Worm (Caenorhabditis elegans) whole organism, L1 larva: ENCODE results near the gene C39E6.2.

Source experiments
- C34B4.2 ChIP-seq: sonication (generic microtip); optimal IDR thresholded peaks from 2 replicates; lab custom pipeline; 2017; ENCODE audit warnings: mild to moderate bottlenecking, missing genetic modification characterization, missing compliant biosample characterization
- F16B12.6 ChIP-seq: fragments of 150-350 bp; optimal IDR thresholded peaks from 2 replicates; lab custom pipeline; 2014; ENCODE audit warnings: missing biosample characterization, missing genetic modification characterization
- Y116A8C.19 ChIP-seq: sonication (generic microtip); optimal IDR thresholded peaks from 2 replicates; lab custom pipeline; 2016; ENCODE audit warnings: missing compliant biosample characterization, missing genetic modification characterization, borderline replicate concordance
- alr-1 ChIP-seq: fragments of 200-800 bp; sonication (Bioruptor generic); optimal IDR thresholded peaks from 2 replicates; lab custom pipeline; 2018; ENCODE audit warnings: borderline replicate concordance, mild to moderate bottlenecking, missing genetic modification characterization, missing compliant biosample characterization
- aly-2 ChIP-seq: fragments of 150-350 bp; optimal IDR thresholded peaks from 2 replicates; lab custom pipeline; 2014; ENCODE audit warnings: missing biosample characterization, missing genetic modification characterization
- ama-1 ChIP-seq: fragments of 150-350 bp; optimal IDR thresholded peaks from 2 replicates; lab custom pipeline; 2014
- ceh-63 ChIP-seq: fragments of 200-800 bp; sonication (Bioruptor generic); optimal IDR thresholded peaks from 2 replicates; lab custom pipeline; 2018; ENCODE audit warnings: mild to moderate bottlenecking, missing genetic modification characterization, missing compliant biosample characterization
- ceh-82 ChIP-seq, 3 experiments: fragments of 150-350 bp in 1 of 3; sonication (generic microtip) in 2 of 3; optimal IDR thresholded peaks; 2 replicates each; lab custom pipeline; 2014 to 2017; ENCODE audit warnings: missing biosample characterization in 3 of 3, missing genetic modification characterization in 3 of 3
- ceh-88 ChIP-seq: fragments of 200-800 bp; sonication (Bioruptor generic); IDR thresholded peaks from 2 replicates; pipeline ENCODE4 v1.3.6; 2022; ENCODE audit warnings: missing genetic modification characterization, missing compliant biosample characterization
- dpl-1 ChIP-seq, 3 experiments: fragments of 150-350 bp in 2 of 3; sonication (generic microtip) in 1 of 3; optimal IDR thresholded peaks; 2 replicates each; lab custom pipeline; 2014 to 2017; ENCODE audit warnings: missing biosample characterization in 3 of 3, missing genetic modification characterization in 3 of 3, missing genetic modification reagents in 3 of 3
- efl-1 ChIP-seq, 4 experiments: fragments of 150-350 bp; optimal IDR thresholded peaks in 3 of 4; peaks in 1 of 4; 1 replicate in 1 of 4; 2 replicates in 3 of 4; lab custom pipeline; 2014; ENCODE audit warnings: missing biosample characterization in 2 of 4, missing genetic modification characterization in 2 of 4, missing genetic modification reagents in 2 of 4
- efl-3 ChIP-seq: fragments of 200-800 bp; sonication (Bioruptor generic); optimal IDR thresholded peaks from 2 replicates; lab custom pipeline; 2018; ENCODE audit warnings: mild to moderate bottlenecking, missing genetic modification characterization, missing compliant biosample characterization
- egl-27 ChIP-seq, 2 experiments: fragments of 150-350 bp in 1 of 2; sonication (generic microtip); optimal IDR thresholded peaks; 3 replicates each; lab custom pipeline; 2017 to 2018; ENCODE audit warnings: missing biosample characterization in 2 of 2, missing genetic modification characterization in 2 of 2, missing genetic modification reagents in 2 of 2
- elt-3 ChIP-seq, 6 experiments: fragments of 150-350 bp in 1 of 6; sonication (generic microtip); optimal IDR thresholded peaks; 2 replicates each; lab custom pipeline; 2017 to 2018; ENCODE audit warnings: missing biosample characterization in 6 of 6, missing genetic modification characterization in 6 of 6, inconsistent platforms in 1 of 6
- ets-5 ChIP-seq: fragments of 200-800 bp; sonication (Bioruptor generic); IDR thresholded peaks from 2 replicates; pipeline ENCODE4 v1.3.6; 2022; ENCODE audit warnings: missing genetic modification characterization, missing compliant biosample characterization
- fkh-8 ChIP-seq: sonication (generic microtip); optimal IDR thresholded peaks from 2 replicates; lab custom pipeline; 2016; ENCODE audit warnings: mild to moderate bottlenecking, missing genetic modification characterization, missing compliant biosample characterization
- fos-1 ChIP-seq: fragments of 150-350 bp; optimal IDR thresholded peaks from 2 replicates; lab custom pipeline; 2014; ENCODE audit warnings: missing biosample characterization, missing genetic modification characterization
- grh-1 ChIP-seq: fragments of 200-800 bp; sonication (Bioruptor generic); IDR thresholded peaks from 2 replicates; pipeline ENCODE4 v1.3.6; 2022; ENCODE audit warnings: missing genetic modification reagents, missing genetic modification characterization, missing compliant biosample characterization
- hlh-17 ChIP-seq: fragments of 200-800 bp; sonication (Bioruptor generic); optimal IDR thresholded peaks from 2 replicates; lab custom pipeline; 2018; ENCODE audit warnings: missing genetic modification characterization, mild to moderate bottlenecking, missing compliant biosample characterization, moderate library complexity, borderline replicate concordance
- irx-1 ChIP-seq: sonication (generic microtip); optimal IDR thresholded peaks from 2 replicates; lab custom pipeline; 2016; ENCODE audit warnings: missing genetic modification characterization, missing compliant biosample characterization
- lin-13 ChIP-seq: fragments of 150-350 bp; optimal IDR thresholded peaks from 2 replicates; lab custom pipeline; 2014; ENCODE audit warnings: missing biosample characterization, missing genetic modification reagents, missing genetic modification characterization
- lin-14 ChIP-seq: fragments of 200-800 bp; sonication (Bioruptor generic); optimal IDR thresholded peaks from 2 replicates; lab custom pipeline; 2018; ENCODE audit warnings: mild to moderate bottlenecking, missing genetic modification characterization, moderate library complexity, missing compliant biosample characterization
- lin-39 ChIP-seq: fragments of 150-350 bp; optimal IDR thresholded peaks from 2 replicates; lab custom pipeline; 2014; ENCODE audit warnings: missing biosample characterization, missing genetic modification reagents, missing genetic modification characterization
- lir-3 ChIP-seq: sonication (generic microtip); optimal IDR thresholded peaks from 2 replicates; lab custom pipeline; 2016; ENCODE audit warnings: mild to moderate bottlenecking, missing genetic modification characterization, moderate library complexity, missing compliant biosample characterization; ENCODE audit not compliant: poor library complexity
- mdl-1 ChIP-seq, 2 experiments: fragments of 150-350 bp; optimal IDR thresholded peaks; 2 replicates each; lab custom pipeline; 2014 to 2017; ENCODE audit warnings: missing biosample characterization in 2 of 2, missing genetic modification characterization in 2 of 2, inconsistent platforms in 1 of 2
- nhr-11 ChIP-seq: fragments of 150-350 bp; optimal IDR thresholded peaks from 2 replicates; lab custom pipeline; 2014; ENCODE audit warnings: missing biosample characterization, missing genetic modification characterization
- nhr-20 ChIP-seq: sonication (generic microtip); optimal IDR thresholded peaks from 2 replicates; lab custom pipeline; 2016; ENCODE audit warnings: mild to moderate bottlenecking, missing genetic modification characterization, missing compliant biosample characterization
- nhr-77 ChIP-seq: fragments of 150-350 bp; optimal IDR thresholded peaks from 2 replicates; lab custom pipeline; 2014; ENCODE audit warnings: missing biosample characterization, missing genetic modification characterization
- nhr-84 ChIP-seq: sonication (generic microtip); optimal IDR thresholded peaks from 2 replicates; lab custom pipeline; 2017; ENCODE audit warnings: missing biosample characterization, missing genetic modification characterization
- nhr-85 ChIP-seq: sonication (generic microtip); peaks from one replicate; lab custom pipeline; 2016; ENCODE audit warnings: missing genetic modification characterization, inconsistent platforms, missing compliant biosample characterization
- nhr-90 ChIP-seq: sonication (generic microtip); optimal IDR thresholded peaks from 2 replicates; lab custom pipeline; 2016; ENCODE audit warnings: mild to moderate bottlenecking, missing genetic modification characterization, missing compliant biosample characterization; ENCODE audit not compliant: poor library complexity
- snpc-4 ChIP-seq: fragments of 150-350 bp; optimal IDR thresholded peaks from 2 replicates; lab custom pipeline; 2014; ENCODE audit warnings: missing biosample characterization, missing genetic modification characterization
- snu-23 ChIP-seq: sonication (generic microtip); optimal IDR thresholded peaks from 2 replicates; lab custom pipeline; 2016; ENCODE audit warnings: missing genetic modification characterization, missing compliant biosample characterization
- sptf-1 ChIP-seq: fragments of 150-350 bp; optimal IDR thresholded peaks from 2 replicates; lab custom pipeline; 2014; ENCODE audit warnings: missing biosample characterization, missing genetic modification characterization
- tbx-2 ChIP-seq: sonication (generic microtip); optimal IDR thresholded peaks from 2 replicates; lab custom pipeline; 2016; ENCODE audit warnings: missing genetic modification characterization, missing compliant biosample characterization
- unc-98 ChIP-seq: fragments of 200-800 bp; sonication (Bioruptor generic); IDR thresholded peaks from 2 replicates; pipeline ENCODE4 v1.3.6; 2022; ENCODE audit warnings: missing genetic modification characterization, missing compliant biosample characterization
- vab-15 ChIP-seq: sonication (generic microtip); optimal IDR thresholded peaks from 2 replicates; lab custom pipeline; 2017; ENCODE audit warnings: missing genotype, mild to moderate bottlenecking, missing genetic modification characterization, missing compliant biosample characterization
- ztf-11 ChIP-seq, 2 experiments: sonication (generic microtip); optimal IDR thresholded peaks; 2 replicates each; lab custom pipeline; 2016 to 2017; ENCODE audit warnings: missing genetic modification characterization in 2 of 2, missing biosample characterization in 1 of 2, missing compliant biosample characterization in 1 of 2
- ztf-4 ChIP-seq: fragments of 150-350 bp; optimal IDR thresholded peaks from 2 replicates; lab custom pipeline; 2014; ENCODE audit warnings: missing biosample characterization, missing genetic modification characterization

Gene C39E6.2

DNA sequence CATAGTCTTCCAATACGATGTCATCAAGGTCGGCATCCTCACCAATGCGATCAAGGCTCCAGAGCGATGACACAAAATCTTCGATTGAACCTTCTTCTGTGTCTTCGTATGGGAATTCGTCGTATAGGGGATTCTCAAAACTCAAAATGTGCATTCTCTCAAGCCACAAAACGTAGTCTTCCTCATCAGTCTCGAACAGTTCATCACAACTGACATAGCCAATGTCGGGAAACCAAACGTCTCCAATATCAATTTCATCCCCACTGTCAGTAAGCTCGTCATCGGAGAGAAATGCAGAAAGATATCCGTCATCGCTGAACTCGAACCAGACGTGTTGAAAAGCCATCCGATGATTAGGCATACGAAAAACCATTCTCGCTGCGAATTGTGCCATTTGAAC is at the start of gene C39E6.2:
Gene C39E6.2, minus strand, starts transcription at position 394 of the 400 bp plus-strand sequence.
- TF ChIP-seq nhr-77 (tag; lab: Kevin White, UChicago) (no peak), mdl-1 (tag; optimal IDR thresholded peaks at IDR 0.05; lab: Kevin White, UChicago) (no peak), efl-1 (optimal IDR thresholded peaks at IDR 0.05; lab: Kevin White, UChicago) (no peak), efl-1 (GFP tag; optimal IDR thresholded peaks at IDR 0.05 in 1 of 2; lab: Kevin White, UChicago) (peak in 1 of 2 experiments; percentile 18)

DNA sequence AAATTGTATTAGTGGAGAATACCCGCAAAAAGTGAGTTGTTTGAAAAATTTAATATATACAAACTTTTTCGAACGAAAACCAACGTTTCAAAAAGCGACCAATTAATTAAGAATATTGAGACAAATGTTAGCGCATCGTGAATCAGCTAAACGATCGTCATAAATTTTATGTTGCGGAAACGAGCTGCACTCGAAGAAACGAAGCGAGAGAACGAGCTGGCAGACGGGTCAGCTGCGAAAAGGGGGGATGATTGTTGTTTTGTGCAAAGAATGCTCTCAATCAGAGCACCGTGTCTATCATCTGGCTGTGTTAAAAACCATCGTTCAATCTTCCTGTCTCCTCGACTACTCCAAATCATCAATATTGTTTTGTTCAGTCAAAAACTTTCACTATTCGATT is 49.0 kb upstream of the C39E6.2 start:
- TF ChIP-seq snu-23 (GFP tag; lab: Kevin White, UChicago) (no peak), fos-1 (tag; lab: Kevin White, UChicago) (no peak), sptf-1 (tag; lab: Kevin White, UChicago) (no peak), egl-27 (tag; optimal IDR thresholded peaks at IDR 0.05; lab: Kevin White, UChicago) (no peak), snpc-4 (tag; lab: Kevin White, UChicago) (no peak), ztf-4 (tag; lab: Kevin White, UChicago) (no peak), nhr-84 (tag; lab: Kevin White, UChicago) (no peak), lin-13 (GFP tag; lab: Kevin White, UChicago) (no peak), elt-3 (tag; optimal IDR thresholded peaks at IDR 0.05; lab: Kevin White, UChicago) (no peak), irx-1 (no peak), hlh-17 (GFP tag; lab: Kevin White, UChicago) (no peak), dpl-1 (GFP tag; optimal IDR thresholded peaks at IDR 0.05; lab: Kevin White, UChicago) (no peak), nhr-90 (no peak)

DNA sequence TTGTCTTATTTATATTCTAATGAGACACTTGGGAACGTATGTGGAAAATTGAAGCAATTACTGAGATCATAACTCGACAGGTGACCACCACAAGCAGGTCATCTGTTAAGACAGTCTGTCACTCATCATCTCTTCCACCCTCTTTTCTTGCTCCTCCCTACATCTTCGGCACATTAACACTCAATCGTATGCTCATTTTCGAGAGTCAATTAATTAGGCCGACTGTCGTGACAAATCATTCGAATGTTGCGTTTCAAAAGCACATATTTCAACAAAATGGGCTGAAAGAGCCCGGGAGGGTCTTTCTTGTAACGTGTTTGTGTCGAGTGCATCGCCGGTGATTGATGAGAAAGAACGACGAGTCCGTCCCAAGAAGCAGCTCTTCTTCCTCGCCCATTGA is 47.3 kb upstream of the C39E6.2 start:
- no peak for TF ChIP-seq F16B12.6 (tag; lab: Kevin White, UChicago)
- TF ChIP-seq alr-1 (tag; lab: Kevin White, UChicago), result no peak
- peak; percentile 27 for TF ChIP-seq lin-39 (tag; lab: Kevin White, UChicago)
- TF ChIP-seq lin-14 (GFP tag; lab: Kevin White, UChicago), result peak; percentile 29
- TF ChIP-seq lir-3 (tag; lab: Kevin White, UChicago), result no peak
- no peak for TF ChIP-seq nhr-11 (tag; lab: Kevin White, UChicago)
- no peak for TF ChIP-seq nhr-20 (tag; lab: Kevin White, UChicago)
- no peak for TF ChIP-seq nhr-85 (tag; lab: Kevin White, UChicago)
- no peak for TF ChIP-seq lin-13 (GFP tag; lab: Kevin White, UChicago)
- TF ChIP-seq ztf-11 (tag; optimal IDR thresholded peaks at IDR 0.05; lab: Kevin White, UChicago), result peak in 1 of 2 experiments; percentile 52
- TF ChIP-seq tbx-2, result peak; percentile 67
- no peak for TF ChIP-seq ceh-88 (GFP tag; lab: Robert Waterston, UW)

DNA sequence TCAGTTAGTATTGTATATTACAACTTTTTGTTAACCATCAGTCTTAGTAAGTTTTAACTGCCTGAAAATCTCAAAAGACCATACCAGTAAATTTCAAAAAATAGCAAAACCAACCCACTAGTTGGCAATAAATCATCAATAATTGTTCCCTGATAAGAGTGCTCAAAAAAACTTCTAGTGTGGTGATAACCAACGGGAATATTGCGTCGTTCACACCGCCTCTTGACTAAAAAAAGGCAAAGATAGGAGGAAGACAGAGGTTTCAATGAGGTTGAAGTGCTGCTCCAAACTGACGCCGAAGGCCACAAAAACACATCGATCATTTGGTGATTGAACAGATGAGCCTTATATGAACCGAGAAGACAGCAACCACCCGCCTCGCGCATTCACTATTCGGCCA is 46.0 kb upstream of the C39E6.2 start:
- no peak for TF ChIP-seq ztf-4 (tag; lab: Kevin White, UChicago)
- TF ChIP-seq ceh-88 (GFP tag; lab: Robert Waterston, UW), result no peak
- TF ChIP-seq elt-3 (tag; optimal IDR thresholded peaks at IDR 0.05; lab: Kevin White, UChicago), result no peak
- no peak for TF ChIP-seq efl-1 (optimal IDR thresholded peaks at IDR 0.05; lab: Kevin White, UChicago)
- peak in 1 of 2 experiments; percentile 44 for TF ChIP-seq efl-1 (GFP tag; optimal IDR thresholded peaks at IDR 0.05 in 1 of 2; lab: Kevin White, UChicago)
- no peak for TF ChIP-seq grh-1 (GFP tag; lab: Robert Waterston, UW)
- TF ChIP-seq ztf-11 (tag; optimal IDR thresholded peaks at IDR 0.05; lab: Kevin White, UChicago), result no peak

DNA sequence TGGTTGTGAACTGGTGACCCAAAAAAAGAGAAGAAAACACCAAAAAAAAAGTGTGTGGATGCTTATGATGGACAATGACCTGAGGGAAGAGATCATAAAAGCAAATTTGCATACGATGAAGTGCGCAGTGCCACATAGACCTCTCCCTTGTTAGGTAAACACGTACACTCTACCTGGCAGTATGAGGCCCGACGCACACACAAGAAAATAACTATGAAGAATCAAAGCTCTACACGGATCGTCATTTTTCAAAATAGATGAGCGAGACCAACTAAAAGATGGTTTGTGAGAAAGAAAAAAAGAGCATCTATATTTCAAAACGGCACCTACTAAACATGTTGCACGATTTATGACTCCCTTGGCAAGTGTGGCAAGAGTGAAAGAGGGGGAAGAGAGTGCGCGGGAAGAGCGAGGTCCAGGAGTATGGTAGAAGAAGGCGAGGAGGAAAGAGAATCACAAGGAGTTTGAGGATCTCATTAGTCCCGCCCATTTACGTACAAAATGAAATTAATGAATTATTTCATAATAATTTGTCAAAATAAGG is 45.2 kb upstream of the C39E6.2 start, which contains the start of gene mig-13:
Gene mig-13, minus strand, starts transcription at position 51 of the 544 bp plus-strand sequence.
- TF ChIP-seq Y116A8C.19 (tag; lab: Kevin White, UChicago) (no peak), fkh-8 (tag; lab: Kevin White, UChicago) (no peak), ama-1 (no peak), vab-15 (tag; lab: Kevin White, UChicago) (no peak), ceh-82 (tag; optimal IDR thresholded peaks at IDR 0.05; lab: Kevin White, UChicago) (no peak), ceh-63 (GFP tag; lab: Kevin White, UChicago) (no peak), aly-2 (tag; lab: Kevin White, UChicago) (no peak), ets-5 (GFP tag; lab: Robert Waterston, UW) (no peak), grh-1 (GFP tag; lab: Robert Waterston, UW) (no peak), nhr-85 (tag; lab: Kevin White, UChicago) (no peak), unc-98 (no peak), C34B4.2 (tag; lab: Kevin White, UChicago) (no peak), efl-3 (no peak)
